Worm (Caenorhabditis elegans) whole organism, early embryonic: ENCODE data around the gene C09H5.7.
A peak's percentile ranks its signal among the peaks of the same experiment; 100 is the strongest.

Experiments used
- B0310.2 ChIP-seq: sonication (generic microtip); optimal IDR thresholded peaks from 2 replicates; lab custom pipeline; 2016; ENCODE audit warnings: mild to moderate bottlenecking, missing genetic modification characterization, missing compliant biosample characterization
- F13C5.2 ChIP-seq: sonication (generic microtip); optimal IDR thresholded peaks from 2 replicates; lab custom pipeline; 2017; ENCODE audit warnings: mild to moderate bottlenecking, missing genetic modification characterization, inconsistent platforms, missing compliant biosample characterization
- aly-1 ChIP-seq: sonication (generic microtip); optimal IDR thresholded peaks from 2 replicates; lab custom pipeline; 2016; ENCODE audit warnings: missing genetic modification characterization, missing compliant biosample characterization
- ama-1 ChIP-seq: fragments of 150-350 bp; optimal IDR thresholded peaks from 2 replicates; lab custom pipeline; 2014
- ceh-13 ChIP-seq: fragments of 200-800 bp; sonication (Bioruptor generic); optimal IDR thresholded peaks from 2 replicates; lab custom pipeline; 2018; ENCODE audit warnings: mild to moderate bottlenecking, missing genetic modification characterization, missing compliant biosample characterization
- ceh-36 ChIP-seq: sonication (generic microtip); optimal IDR thresholded peaks from 2 replicates; lab custom pipeline; 2016; ENCODE audit warnings: missing genetic modification characterization, inconsistent platforms, missing compliant biosample characterization
- ets-7 ChIP-seq: sonication (generic microtip); optimal IDR thresholded peaks from 2 replicates; lab custom pipeline; 2016; ENCODE audit warnings: missing genotype, missing genetic modification characterization, missing compliant biosample characterization
- flt-1 ChIP-seq: fragments of 200-800 bp; sonication (Bioruptor generic); IDR thresholded peaks from 2 replicates; pipeline ENCODE4 v1.3.6; 2022; ENCODE audit warnings: missing genetic modification characterization, missing compliant biosample characterization
- hmbx-1 ChIP-seq: sonication (generic microtip); optimal IDR thresholded peaks from 2 replicates; lab custom pipeline; 2016; ENCODE audit warnings: mild to moderate bottlenecking, missing genetic modification characterization, missing compliant biosample characterization
- hmg-4 ChIP-seq: fragments of 200-800 bp; sonication (Bioruptor generic); optimal IDR thresholded peaks from 2 replicates; lab custom pipeline; 2018; ENCODE audit warnings: mild to moderate bottlenecking, missing genetic modification characterization, missing compliant biosample characterization
- hnd-1 ChIP-seq: sonication (generic microtip); optimal IDR thresholded peaks from 2 replicates; lab custom pipeline; 2016; ENCODE audit warnings: missing genetic modification characterization, missing compliant biosample characterization
- pes-1 ChIP-seq: fragments of 200-800 bp; sonication (Bioruptor generic); IDR thresholded peaks from 2 replicates; pipeline ENCODE4 v1.3.6; 2022; ENCODE audit warnings: missing genetic modification reagents, missing genetic modification characterization, missing compliant biosample characterization
- scrt-1 ChIP-seq: fragments of 200-800 bp; sonication (Bioruptor generic); IDR thresholded peaks from 2 replicates; pipeline ENCODE4 v1.3.6; 2022; ENCODE audit warnings: missing genetic modification characterization, missing compliant biosample characterization
- sea-1 ChIP-seq: fragments of 200-800 bp; sonication (Bioruptor generic); conservative IDR thresholded peaks from 2 replicates; pipeline ENCODE4 v1.3.6; 2022; ENCODE audit warnings: missing genetic modification characterization, missing compliant biosample characterization
- tbx-11 ChIP-seq: fragments of 200-800 bp; sonication (Bioruptor generic); IDR thresholded peaks from 2 replicates; pipeline ENCODE4 v1.3.6; 2022; ENCODE audit warnings: missing genetic modification characterization, missing compliant biosample characterization
- tbx-37 ChIP-seq: fragments of 200-800 bp; sonication (Bioruptor generic); conservative IDR thresholded peaks from 2 replicates; pipeline ENCODE4 v1.3.6; 2022; ENCODE audit warnings: missing genetic modification reagents, missing genetic modification characterization, missing compliant biosample characterization
- tra-4 ChIP-seq: sonication (generic microtip); optimal IDR thresholded peaks from 2 replicates; lab custom pipeline; 2017; ENCODE audit warnings: missing genetic modification characterization, missing compliant biosample characterization

Gene C09H5.7

ce11 chrV:8040247-8041084, 44.6 kb downstream of the C09H5.7 start:
- TF ChIP-seq ama-1 (lab: Kevin White, UChicago) = peak; percentile 82
- TF ChIP-seq ceh-13 (GFP tag; lab: Kevin White, UChicago) = no peak
- TF ChIP-seq flt-1 = no peak
- TF ChIP-seq ceh-36 (tag; lab: Kevin White, UChicago) = peak; percentile 2
- peak; percentile 3 for TF ChIP-seq hmg-4 (GFP tag; lab: Kevin White, UChicago)

DNA sequence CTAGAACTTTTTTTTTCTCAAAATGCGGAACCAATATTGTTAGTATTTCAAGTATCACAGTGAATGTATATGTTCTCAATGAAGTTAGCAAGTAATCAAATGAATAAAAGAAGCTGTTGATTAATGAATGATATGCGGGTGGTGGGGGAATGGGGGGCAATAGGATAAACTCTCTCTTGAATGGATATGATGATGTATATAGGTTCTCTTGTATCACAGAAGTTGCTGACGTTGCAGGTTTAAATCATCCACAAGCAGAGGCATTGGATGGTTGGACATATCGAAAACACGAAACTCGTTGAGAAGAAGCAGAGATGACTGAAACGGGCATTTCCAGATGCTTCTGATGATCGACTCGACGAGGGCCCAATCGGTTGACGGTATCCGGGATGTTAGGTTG, 45.4 kb downstream of the C09H5.7 start:
- TF ChIP-seq ama-1 (lab: Kevin White, UChicago) (peak; percentile 57), sea-1 (GFP tag; lab: Robert Waterston, UW) (0 out of 2 replicates have a peak, but pooled peaks have one; percentile 28), scrt-1 (GFP tag; lab: Robert Waterston, UW) (no peak)

- TF ChIP-seq hmg-4 (GFP tag; lab: Kevin White, UChicago) (no peak), sea-1 (GFP tag; lab: Robert Waterston, UW) (no peak), ama-1 (lab: Kevin White, UChicago) (peak; percentile 62), tra-4 (tag; lab: Kevin White, UChicago) (no peak), pes-1 (no peak), scrt-1 (GFP tag; lab: Robert Waterston, UW) (no peak), F13C5.2 (tag; lab: Kevin White, UChicago) (no peak), tbx-37 (no peak), hmbx-1 (no peak), ceh-36 (tag; lab: Kevin White, UChicago) (no peak), aly-1 (tag; lab: Kevin White, UChicago) (no peak), tbx-11 (GFP tag; lab: Robert Waterston, UW) (no peak), flt-1 (peak; percentile 13; the same call in 1 of the 2 replicates), ets-7 (tag; lab: Kevin White, UChicago) (no peak), hnd-1 (tag; lab: Kevin White, UChicago) (no peak), ceh-13 (GFP tag; lab: Kevin White, UChicago) (no peak), B0310.2 (tag; lab: Kevin White, UChicago) (peak; percentile 41)
Measured at ce11 chrV:8039085-8039525, 45.9 kb downstream of the C09H5.7 start.

- TF ChIP-seq tbx-37 (no peak), F13C5.2 (tag; lab: Kevin White, UChicago) (no peak), aly-1 (tag; lab: Kevin White, UChicago) (no peak), ets-7 (tag; lab: Kevin White, UChicago) (no peak), tbx-11 (GFP tag; lab: Robert Waterston, UW) (no peak), ama-1 (lab: Kevin White, UChicago) (no peak), B0310.2 (tag; lab: Kevin White, UChicago) (no peak), sea-1 (GFP tag; lab: Robert Waterston, UW) (no peak), scrt-1 (GFP tag; lab: Robert Waterston, UW) (no peak), pes-1 (no peak), hmbx-1 (no peak)
Measured at ce11 chrV:8035947-8036346, 49.1 kb downstream of the C09H5.7 start, which contains the start of gene ZC513.14. Gene ZC513.14 (minus strand): TSS chrV:8036047.

DNA sequence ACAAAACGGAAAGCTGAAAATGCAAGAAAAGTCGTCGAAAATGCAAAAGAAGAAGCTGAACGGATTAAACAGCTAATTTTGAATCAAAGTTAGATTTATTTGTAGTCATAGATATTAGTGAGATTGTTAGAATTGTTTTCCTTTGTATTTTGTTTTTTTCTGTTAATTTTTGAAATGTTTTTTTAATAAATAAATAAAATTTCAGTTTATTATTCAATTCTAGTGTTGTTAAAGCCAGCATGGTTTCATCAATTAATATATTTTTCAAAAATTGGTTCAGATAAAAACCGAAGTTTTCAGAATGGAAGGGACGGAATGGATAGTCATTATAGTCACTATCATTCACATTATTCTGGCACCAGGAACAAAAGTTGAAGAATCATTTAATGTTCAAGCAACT, 50.2 kb downstream of the C09H5.7 start, which contains the start of gene algn-12:
TSS of gene algn-12 (plus strand) at position 301 of the 400 bp plus-strand sequence.
- no peak for TF ChIP-seq tbx-37
- no peak for TF ChIP-seq ama-1 (lab: Kevin White, UChicago)
- TF ChIP-seq B0310.2 (tag; lab: Kevin White, UChicago) = no peak
- no peak for TF ChIP-seq flt-1
- TF ChIP-seq ets-7 (tag; lab: Kevin White, UChicago) = no peak
- no peak for TF ChIP-seq pes-1
- TF ChIP-seq hnd-1 (tag; lab: Kevin White, UChicago) = no peak
- no peak for TF ChIP-seq tbx-11 (GFP tag; lab: Robert Waterston, UW)
- no peak for TF ChIP-seq tra-4 (tag; lab: Kevin White, UChicago)
- no peak for TF ChIP-seq ceh-36 (tag; lab: Kevin White, UChicago)
- no peak for TF ChIP-seq ceh-13 (GFP tag; lab: Kevin White, UChicago)
- TF ChIP-seq sea-1 (GFP tag; lab: Robert Waterston, UW) = no peak
- no peak for TF ChIP-seq F13C5.2 (tag; lab: Kevin White, UChicago)
- no peak for TF ChIP-seq hmbx-1
- no peak for TF ChIP-seq hmg-4 (GFP tag; lab: Kevin White, UChicago)
- no peak for TF ChIP-seq aly-1 (tag; lab: Kevin White, UChicago)
- no peak for TF ChIP-seq scrt-1 (GFP tag; lab: Robert Waterston, UW)
